Fruit fly (Drosophila melanogaster) whole organism, embryonic: ENCODE measurements around the gene Hr38.

Experiments used
- Antp ChIP-seq: fragments of 200-800 bp; sonication (Bioruptor generic); optimal IDR thresholded peaks from 3 replicates; lab custom pipeline; 2016; ENCODE audit warnings: missing biosample characterization, missing genetic modification characterization
- Bdp1 ChIP-seq: fragments of 200-800 bp; sonication (Bioruptor generic); optimal IDR thresholded peaks from 3 replicates; lab custom pipeline; 2016; ENCODE audit warnings: missing biosample characterization, missing genetic modification characterization
- CG10274 ChIP-seq: fragments of 200-800 bp; sonication (Bioruptor generic); optimal IDR thresholded peaks from 3 replicates; lab custom pipeline; 2017; ENCODE audit warnings: missing biosample characterization, mild to moderate bottlenecking, missing genetic modification characterization
- CG10366 ChIP-seq: fragments of 200-800 bp; sonication (Bioruptor generic); IDR thresholded peaks from 2 replicates; pipeline ENCODE4 v1.3.6; 2022; ENCODE audit warnings: missing biosample characterization, missing genetic modification characterization
- CG11560 ChIP-seq: fragments of 200-800 bp; sonication (Bioruptor generic); IDR thresholded peaks from 3 replicates; pipeline ENCODE4 v1.3.6; 2022; ENCODE audit warnings: missing biosample characterization, missing genetic modification characterization
- CG13287 ChIP-seq: fragments of 200-800 bp; sonication (Bioruptor generic); IDR thresholded peaks from 2 replicates; pipeline ENCODE4 v1.3.6; 2022; ENCODE audit warnings: missing biosample characterization, missing genetic modification characterization; ENCODE audit not compliant: partially characterized antibody
- CG17186 ChIP-seq: fragments of 200-800 bp; sonication (Bioruptor generic); optimal IDR thresholded peaks from 3 replicates; lab custom pipeline; 2017; ENCODE audit warnings: missing biosample characterization, missing genetic modification reagents, missing genetic modification characterization
- CG1832 ChIP-seq: fragments of 200-800 bp; sonication (Bioruptor generic); optimal IDR thresholded peaks from 2 replicates; lab custom pipeline; 2017; ENCODE audit warnings: missing biosample characterization, mild to moderate bottlenecking, missing genetic modification characterization, inconsistent platforms
- CG31441 ChIP-seq: fragments of 200-800 bp; sonication (Bioruptor generic); IDR thresholded peaks from 2 replicates; pipeline ENCODE4 v1.3.6; 2022; ENCODE audit warnings: missing biosample characterization, missing genetic modification characterization
- CG32772 ChIP-seq: fragments of 200-800 bp; sonication (Bioruptor generic); IDR thresholded peaks from 2 replicates; pipeline ENCODE4 v1.3.6; 2022; ENCODE audit warnings: missing biosample characterization, missing genetic modification characterization
- CG4360 ChIP-seq: fragments of 200-800 bp; sonication (Bioruptor generic); IDR thresholded peaks from 2 replicates; pipeline ENCODE4 v1.3.6; 2022; ENCODE audit warnings: missing biosample characterization, missing genetic modification characterization
- CG43689 ChIP-seq: fragments of 200-800 bp; sonication (Bioruptor generic); IDR thresholded peaks from 2 replicates; pipeline ENCODE4 v1.3.6; 2022; ENCODE audit warnings: missing biosample characterization, missing genetic modification characterization
- CG4617 ChIP-seq: fragments of 200-800 bp; sonication (Bioruptor generic); optimal IDR thresholded peaks from 3 replicates; lab custom pipeline; 2016; ENCODE audit warnings: missing biosample characterization, missing genetic modification characterization, borderline replicate concordance
- CG5180 ChIP-seq: fragments of 200-800 bp; sonication (Bioruptor generic); optimal IDR thresholded peaks from 3 replicates; lab custom pipeline; 2017; ENCODE audit warnings: missing biosample characterization, missing genetic modification characterization, mild to moderate bottlenecking, moderate library complexity, missing genetic modification reagents
- CG6765 ChIP-seq: fragments of 200-800 bp; sonication (Bioruptor generic); optimal IDR thresholded peaks from 3 replicates; lab custom pipeline; 2017; ENCODE audit warnings: missing biosample characterization, mild to moderate bottlenecking, missing genetic modification characterization
- CG7786 ChIP-seq: fragments of 200-800 bp; sonication (Bioruptor generic); optimal IDR thresholded peaks from 2 replicates; lab custom pipeline; 2016; ENCODE audit warnings: missing biosample characterization, missing genetic modification characterization
- CG7963 ChIP-seq: fragments of 200-800 bp; sonication (Bioruptor generic); IDR thresholded peaks from 3 replicates; pipeline ENCODE4 v1.3.6; 2022; ENCODE audit warnings: missing biosample characterization, missing genetic modification characterization; ENCODE audit not compliant: partially characterized antibody
- CG8924 ChIP-seq: fragments of 200-800 bp; optimal IDR thresholded peaks from 3 replicates; lab custom pipeline; 2019; ENCODE audit warnings: missing biosample characterization, mild to moderate bottlenecking, missing genetic modification characterization, moderate library complexity
- CG8944 ChIP-seq: fragments of 200-800 bp; sonication (Bioruptor generic); optimal IDR thresholded peaks from 3 replicates; lab custom pipeline; 2016; ENCODE audit warnings: missing biosample characterization, missing genetic modification characterization
- CG9727 ChIP-seq: fragments of 200-800 bp; sonication (Bioruptor generic); optimal IDR thresholded peaks from 3 replicates; lab custom pipeline; 2017; ENCODE audit warnings: missing biosample characterization, mild to moderate bottlenecking, missing genetic modification characterization
- CrebB ChIP-seq: fragments of 200-800 bp; sonication (Bioruptor generic); optimal IDR thresholded peaks from 3 replicates; lab custom pipeline; 2018; ENCODE audit warnings: missing biosample characterization, mild to moderate bottlenecking, missing genetic modification characterization
- Dip2 ChIP-seq: fragments of 200-800 bp; sonication (Bioruptor generic); IDR thresholded peaks from 2 replicates; pipeline ENCODE4 v1.3.6; 2022; ENCODE audit warnings: missing biosample characterization, missing genetic modification characterization
- Elba2 ChIP-seq: fragments of 200-800 bp; sonication (Bioruptor generic); optimal IDR thresholded peaks from 3 replicates; lab custom pipeline; 2016; ENCODE audit warnings: missing biosample characterization, missing genetic modification characterization
- Ets65A ChIP-seq: fragments of 200-800 bp; sonication (Bioruptor generic); peaks from one replicate; lab custom pipeline; 2016; ENCODE audit warnings: missing biosample characterization, missing genetic modification characterization
- HLH3B ChIP-seq: fragments of 200-800 bp; sonication (Bioruptor generic); IDR thresholded peaks from 2 replicates; pipeline ENCODE4 v1.3.6; 2022; ENCODE audit warnings: missing biosample characterization, missing genetic modification characterization
- Hey ChIP-seq: fragments of 200-800 bp; sonication (Bioruptor generic); optimal IDR thresholded peaks from 3 replicates; lab custom pipeline; 2018; ENCODE audit warnings: missing biosample characterization, mild to moderate bottlenecking, missing genetic modification characterization
- HmgZ ChIP-seq: fragments of 200-800 bp; sonication (Bioruptor generic); optimal IDR thresholded peaks from 2 replicates; lab custom pipeline; 2018; ENCODE audit warnings: missing biosample characterization, mild to moderate bottlenecking, missing genetic modification characterization
- Hmr ChIP-seq: fragments of 200-800 bp; sonication (Bioruptor generic); optimal IDR thresholded peaks from 3 replicates; lab custom pipeline; 2017; ENCODE audit warnings: mild to moderate bottlenecking, missing biosample characterization, missing genetic modification reagents, missing genetic modification characterization
- Hr39 ChIP-seq: fragments of >200 bp; optimal IDR thresholded peaks from 2 replicates; lab custom pipeline; 2017
- Hsf ChIP-seq: fragments of 200-800 bp; sonication (Bioruptor generic); optimal IDR thresholded peaks from 3 replicates; lab custom pipeline; 2016; ENCODE audit warnings: missing biosample characterization, missing genetic modification characterization
- Mad ChIP-seq: fragments of 200-800 bp; sonication (Bioruptor generic); optimal IDR thresholded peaks from 2 replicates; lab custom pipeline; 2016; ENCODE audit warnings: missing biosample characterization, missing genetic modification characterization
- Nf-YA ChIP-seq: fragments of 200-800 bp; sonication (Bioruptor generic); IDR thresholded peaks from 2 replicates; pipeline ENCODE4 v1.3.6; 2022; ENCODE audit warnings: missing biosample characterization, missing genetic modification characterization
- Nf-YC ChIP-seq: fragments of 200-800 bp; optimal IDR thresholded peaks from 3 replicates; lab custom pipeline; 2019; ENCODE audit warnings: missing biosample characterization, mild to moderate bottlenecking, missing genetic modification characterization, moderate library complexity
- Poxn ChIP-seq: fragments of 200-800 bp; sonication (Bioruptor generic); IDR thresholded peaks from 2 replicates; pipeline ENCODE4 v1.3.6; 2022; ENCODE audit warnings: missing biosample characterization, missing genetic modification characterization
- Spps ChIP-seq: fragments of 200-800 bp; sonication (Bioruptor generic); optimal IDR thresholded peaks from 2 replicates; lab custom pipeline; 2018; ENCODE audit warnings: missing biosample characterization, mild to moderate bottlenecking, missing genetic modification characterization
- cato ChIP-seq: fragments of 200-800 bp; sonication (Bioruptor generic); optimal IDR thresholded peaks from 2 replicates; lab custom pipeline; 2016; ENCODE audit warnings: missing biosample characterization, missing genetic modification characterization, borderline replicate concordance
- eve ChIP-seq, 2 experiments: fragments of >200 bp; optimal IDR thresholded peaks; 2 replicates each; lab custom pipeline; 2017; ENCODE audit warnings: missing biosample characterization in 2 of 2, missing genetic modification characterization in 2 of 2
- ewg ChIP-seq: fragments of 200-800 bp; sonication (Bioruptor generic); optimal IDR thresholded peaks from 3 replicates; lab custom pipeline; 2017; ENCODE audit warnings: mild to moderate bottlenecking, missing biosample characterization, missing genetic modification reagents, missing genetic modification characterization
- ftz-f1 ChIP-seq: fragments of 200-800 bp; sonication (Bioruptor generic); optimal IDR thresholded peaks from 2 replicates; lab custom pipeline; 2016; ENCODE audit warnings: missing biosample characterization, missing genetic modification characterization
- gsb ChIP-seq: fragments of 200-800 bp; sonication (Bioruptor generic); IDR thresholded peaks from 2 replicates; pipeline ENCODE4 v1.3.6; 2022; ENCODE audit warnings: missing biosample characterization, missing genetic modification characterization
- kni ChIP-seq: fragments of 200-800 bp; sonication (Bioruptor generic); optimal IDR thresholded peaks from 3 replicates; lab custom pipeline; 2017; ENCODE audit warnings: mild to moderate bottlenecking, missing biosample characterization, missing genetic modification reagents, missing genetic modification characterization
- lbe ChIP-seq: fragments of 200-800 bp; sonication (Bioruptor generic); optimal IDR thresholded peaks from 2 replicates; lab custom pipeline; 2016; ENCODE audit warnings: missing biosample characterization, mild to moderate bottlenecking, missing genetic modification characterization
- lmd ChIP-seq: fragments of 200-800 bp; sonication (Bioruptor generic); IDR thresholded peaks from 2 replicates; pipeline ENCODE4 v1.3.6; 2022; ENCODE audit warnings: missing biosample characterization, missing genetic modification characterization
- pita ChIP-seq: fragments of 200-800 bp; sonication (Bioruptor generic); optimal IDR thresholded peaks from 2 replicates; lab custom pipeline; 2017; ENCODE audit warnings: missing biosample characterization, mild to moderate bottlenecking, missing genetic modification characterization
- pzg ChIP-seq: fragments of 200-800 bp; sonication (Bioruptor generic); optimal IDR thresholded peaks from 3 replicates; lab custom pipeline; 2018; ENCODE audit warnings: missing biosample characterization, mild to moderate bottlenecking, missing genetic modification characterization, moderate library complexity
- shn ChIP-seq: fragments of 200-800 bp; sonication (Bioruptor generic); optimal IDR thresholded peaks from 3 replicates; lab custom pipeline; 2016; ENCODE audit warnings: missing biosample characterization, missing genetic modification characterization
- sim ChIP-seq: fragments of 200-800 bp; sonication (Bioruptor generic); IDR thresholded peaks from 2 replicates; pipeline ENCODE4 v1.3.6; 2022; ENCODE audit warnings: missing biosample characterization, missing genetic modification characterization
- slbo ChIP-seq: fragments of 200-800 bp; sonication (Bioruptor generic); IDR thresholded peaks from 2 replicates; pipeline ENCODE4 v1.3.6; 2022; ENCODE audit warnings: missing biosample characterization, missing genetic modification characterization
- sr ChIP-seq: fragments of 200-800 bp; sonication (Bioruptor generic); IDR thresholded peaks from 3 replicates; pipeline ENCODE4 v1.3.6; 2022; ENCODE audit warnings: missing biosample characterization, missing genetic modification characterization
- sug ChIP-seq: fragments of 200-800 bp; optimal IDR thresholded peaks from 2 replicates; lab custom pipeline; 2019; ENCODE audit warnings: missing biosample characterization, mild to moderate bottlenecking, missing genetic modification characterization, moderate library complexity
- tio ChIP-seq: fragments of 200-800 bp; sonication (Bioruptor generic); optimal IDR thresholded peaks from 2 replicates; lab custom pipeline; 2017; ENCODE audit warnings: missing biosample characterization, missing genetic modification characterization, inconsistent platforms
- trh ChIP-seq: fragments of 200-800 bp; sonication (Bioruptor generic); optimal IDR thresholded peaks from 2 replicates; lab custom pipeline; 2016; ENCODE audit warnings: missing biosample characterization, missing genetic modification characterization

Hr38 gene

dm6 chr2L:20645394-20645869 lies 69.0 kb downstream of the Hr38 start, which contains the start of the genes phr6-4 and CG2608 (continued):
- peak; percentile 72 for TF ChIP-seq CG10274
- peak; percentile 85 for TF ChIP-seq cato (GFP tag; lab: Kevin White, UChicago)
- TF ChIP-seq Hr39 (lab: Kevin White, UChicago), result no peak
- no peak for TF ChIP-seq CG7963
- peak; percentile 80 for TF ChIP-seq Nf-YC
- TF ChIP-seq ftz-f1, result peak; percentile 18
- TF ChIP-seq pzg (GFP tag; lab: Kevin White, UChicago), result peak; percentile 37
- TF ChIP-seq sr, result no peak
- no peak for TF ChIP-seq pita (GFP tag; lab: Kevin White, UChicago)
- TF ChIP-seq CG11560 (tag; lab: Robert Waterston, UW), result peak; percentile 69; the same call in 2 of the 3 replicates
- peak; percentile 92 for TF ChIP-seq slbo (GFP tag; lab: Robert Waterston, UW)
- TF ChIP-seq Bdp1 (GFP tag; lab: Kevin White, UChicago), result peak; percentile 79
- TF ChIP-seq sim (GFP tag; lab: Robert Waterston, UW), result no peak
- TF ChIP-seq trh, result peak; percentile 71
- peak; percentile 74 for TF ChIP-seq CG4617 (GFP tag; lab: Kevin White, UChicago)
- TF ChIP-seq CG8944 (GFP tag; lab: Kevin White, UChicago), result peak; percentile 87
- peak; percentile 76 for TF ChIP-seq Antp (GFP tag; lab: Kevin White, UChicago)
- TF ChIP-seq CG1832, result no peak
- peak; percentile 83 for TF ChIP-seq CG32772
- peak; percentile 85 for TF ChIP-seq CG7786 (GFP tag; lab: Kevin White, UChicago)
- TF ChIP-seq CG6765 (GFP tag; lab: Kevin White, UChicago), result peak; percentile 85
- TF ChIP-seq sug (tag; lab: Kevin White, UChicago), result peak; percentile 91
- peak; percentile 94 for TF ChIP-seq CG31441 (GFP tag; lab: Robert Waterston, UW)
- TF ChIP-seq CG4360 (GFP tag; lab: Robert Waterston, UW), result no peak
- TF ChIP-seq ewg (GFP tag; lab: Kevin White, UChicago), result peak; percentile 80
- peak; percentile 81 for TF ChIP-seq HLH3B (GFP tag; lab: Robert Waterston, UW)
- peak; percentile 82 for TF ChIP-seq shn (GFP tag; lab: Kevin White, UChicago)
- TF ChIP-seq CG5180 (GFP tag; lab: Kevin White, UChicago), result peak; percentile 71
- peak; percentile 89 for TF ChIP-seq Spps (tag; lab: Kevin White, UChicago)
- peak; percentile 94 for TF ChIP-seq CG9727 (GFP tag; lab: Kevin White, UChicago)
- TF ChIP-seq Ets65A (GFP tag; lab: Kevin White, UChicago), result peak; percentile 98
- no peak for TF ChIP-seq eve (GFP tag; optimal IDR thresholded peaks at IDR 0.05; lab: Kevin White, UChicago)
- peak; percentile 64; the same call in 1 of the 2 replicates for TF ChIP-seq gsb
- TF ChIP-seq CrebB, result peak; percentile 86
- TF ChIP-seq Mad (GFP tag; lab: Kevin White, UChicago), result peak; percentile 87
- peak; percentile 50; the same call in 1 of the 2 replicates for TF ChIP-seq CG43689 (GFP tag; lab: Robert Waterston, UW)
- peak; percentile 95 for TF ChIP-seq Hmr (GFP tag; lab: Kevin White, UChicago)
- TF ChIP-seq Elba2 (GFP tag; lab: Kevin White, UChicago), result no peak
- no peak for TF ChIP-seq CG13287
- peak; percentile 82 for TF ChIP-seq CG10366 (GFP tag; lab: Robert Waterston, UW)
- peak; percentile 94 for TF ChIP-seq HmgZ (tag; lab: Kevin White, UChicago)
- TF ChIP-seq Nf-YA (GFP tag; lab: Robert Waterston, UW), result peak; percentile 61
- TF ChIP-seq Dip2 (GFP tag; lab: Robert Waterston, UW), result no peak
- TF ChIP-seq Hey (tag; lab: Kevin White, UChicago), result no peak
- TF ChIP-seq CG8924 (tag; lab: Kevin White, UChicago), result peak; percentile 94
- peak; percentile 46 for TF ChIP-seq kni (GFP tag; lab: Kevin White, UChicago)
- TF ChIP-seq lmd (GFP tag; lab: Robert Waterston, UW), result peak; percentile 90
- TF ChIP-seq Poxn (GFP tag; lab: Robert Waterston, UW), result peak; percentile 65; the same call in 1 of the 2 replicates
- peak; percentile 97 for TF ChIP-seq tio (GFP tag; lab: Kevin White, UChicago)
- TF ChIP-seq Hsf, result peak; percentile 94
- TF ChIP-seq lbe (GFP tag; lab: Kevin White, UChicago), result peak; percentile 78
- TF ChIP-seq CG17186 (GFP tag; lab: Kevin White, UChicago), result peak; percentile 44
